Fruit fly (Drosophila melanogaster) whole organism, embryonic: ENCODE data around the gene Hpd.
A peak's percentile ranks its signal among the peaks of the same experiment; 100 is the strongest.

ENCODE experiments used
- CG10654 ChIP-seq: fragments of 200-800 bp; sonication (Bioruptor generic); optimal IDR thresholded peaks from 2 replicates; lab custom pipeline; 2016; ENCODE audit warnings: missing biosample characterization, missing genetic modification characterization
- CG11695 ChIP-seq: fragments of 200-800 bp; sonication (Bioruptor generic); IDR thresholded peaks from 3 replicates; pipeline ENCODE4 v1.3.6; 2022; ENCODE audit warnings: missing biosample characterization, missing genetic modification characterization
- CG12155 ChIP-seq: fragments of 200-800 bp; sonication (Bioruptor generic); optimal IDR thresholded peaks from 3 replicates; lab custom pipeline; 2016; ENCODE audit warnings: missing biosample characterization, missing genetic modification characterization
- CG14965 ChIP-seq: fragments of 200-800 bp; sonication (Bioruptor generic); optimal IDR thresholded peaks from 2 replicates; lab custom pipeline; 2016; ENCODE audit warnings: missing biosample characterization, missing genetic modification characterization, borderline replicate concordance
- CG17186 ChIP-seq: fragments of 200-800 bp; sonication (Bioruptor generic); optimal IDR thresholded peaks from 3 replicates; lab custom pipeline; 2017; ENCODE audit warnings: missing biosample characterization, missing genetic modification reagents, missing genetic modification characterization
- CG1832 ChIP-seq: fragments of 200-800 bp; sonication (Bioruptor generic); optimal IDR thresholded peaks from 2 replicates; lab custom pipeline; 2017; ENCODE audit warnings: missing biosample characterization, mild to moderate bottlenecking, missing genetic modification characterization, inconsistent platforms
- CG2199 ChIP-seq: fragments of 200-800 bp; sonication (Bioruptor generic); IDR thresholded peaks from 3 replicates; pipeline ENCODE4 v1.3.6; 2022; ENCODE audit warnings: missing biosample characterization, missing genetic modification characterization
- CG30020 ChIP-seq: fragments of 200-800 bp; optimal IDR thresholded peaks from 2 replicates; lab custom pipeline; 2019; ENCODE audit warnings: missing biosample characterization, mild to moderate bottlenecking, missing genetic modification characterization, moderate library complexity
- CG3065 ChIP-seq: fragments of 200-800 bp; sonication (Bioruptor generic); optimal IDR thresholded peaks from 2 replicates; lab custom pipeline; 2016; ENCODE audit warnings: missing biosample characterization, missing genetic modification characterization
- CG33213 ChIP-seq: fragments of 200-800 bp; sonication (Bioruptor generic); optimal IDR thresholded peaks from 3 replicates; lab custom pipeline; 2016; ENCODE audit warnings: missing biosample characterization, missing genetic modification characterization
- CG33557 ChIP-seq: fragments of 200-800 bp; sonication (Bioruptor generic); optimal IDR thresholded peaks from 2 replicates; lab custom pipeline; 2019; ENCODE audit warnings: missing biosample characterization, mild to moderate bottlenecking, missing genetic modification characterization, moderate library complexity
- CG34376 ChIP-seq: fragments of 200-800 bp; sonication (Bioruptor generic); optimal IDR thresholded peaks from 2 replicates; lab custom pipeline; 2018; ENCODE audit warnings: missing biosample characterization, mild to moderate bottlenecking, missing genetic modification characterization
- CG34422 ChIP-seq: fragments of 200-800 bp; sonication (Bioruptor generic); IDR thresholded peaks from 3 replicates; pipeline ENCODE4 v1.3.6; 2022; ENCODE audit warnings: missing biosample characterization, missing genetic modification characterization
- CG3995 ChIP-seq: fragments of 200-800 bp; sonication (Bioruptor generic); optimal IDR thresholded peaks from 3 replicates; lab custom pipeline; 2016; ENCODE audit warnings: missing biosample characterization, missing genetic modification characterization
- CG42726 ChIP-seq: fragments of 200-800 bp; sonication (Bioruptor generic); IDR thresholded peaks from 2 replicates; pipeline ENCODE4 v1.3.6; 2022; ENCODE audit warnings: missing biosample characterization, missing genetic modification characterization; ENCODE audit not compliant: partially characterized antibody
- CG4404 ChIP-seq: fragments of 200-800 bp; sonication (Bioruptor generic); IDR thresholded peaks from 2 replicates; pipeline ENCODE4 v1.3.6; 2022; ENCODE audit warnings: missing biosample characterization, missing genetic modification characterization
- CG6689 ChIP-seq: fragments of 200-800 bp; sonication (Bioruptor generic); IDR thresholded peaks from 2 replicates; pipeline ENCODE4 v1.3.6; 2022; ENCODE audit warnings: missing biosample characterization, missing genetic modification characterization
- CoRest ChIP-seq: fragments of 200-800 bp; sonication (Bioruptor generic); optimal IDR thresholded peaks from 3 replicates; lab custom pipeline; 2018; ENCODE audit warnings: missing biosample characterization, mild to moderate bottlenecking, missing genetic modification characterization, moderate library complexity
- Deaf1 ChIP-seq: fragments of 200-800 bp; optimal IDR thresholded peaks from 3 replicates; lab custom pipeline; 2019; ENCODE audit warnings: missing biosample characterization, mild to moderate bottlenecking, missing genetic modification characterization, moderate library complexity
- Elba2 ChIP-seq: fragments of 200-800 bp; sonication (Bioruptor generic); optimal IDR thresholded peaks from 3 replicates; lab custom pipeline; 2016; ENCODE audit warnings: missing biosample characterization, missing genetic modification characterization
- H15 ChIP-seq: fragments of 200-800 bp; sonication (Bioruptor generic); IDR thresholded peaks from 3 replicates; pipeline ENCODE4 v1.3.6; 2022; ENCODE audit warnings: missing biosample characterization, missing genetic modification characterization
- HmgD ChIP-seq: fragments of 200-800 bp; sonication (Bioruptor generic); optimal IDR thresholded peaks from 3 replicates; lab custom pipeline; 2016; ENCODE audit warnings: missing biosample characterization, missing genetic modification characterization
- MESR4 ChIP-seq: fragments of 200-800 bp; sonication (Bioruptor generic); optimal IDR thresholded peaks from 2 replicates; lab custom pipeline; 2018; ENCODE audit warnings: missing biosample characterization, mild to moderate bottlenecking, missing genetic modification characterization, moderate library complexity
- NC2β ChIP-seq: fragments of 200-800 bp; sonication (Bioruptor generic); optimal IDR thresholded peaks from 2 replicates; lab custom pipeline; 2016; ENCODE audit warnings: missing biosample characterization, missing genetic modification characterization
- Oli ChIP-seq: fragments of 200-800 bp; sonication (Bioruptor generic); optimal IDR thresholded peaks from 2 replicates; lab custom pipeline; 2018; ENCODE audit warnings: missing biosample characterization, mild to moderate bottlenecking, missing genetic modification characterization, moderate library complexity
- Ravus ChIP-seq: fragments of 200-800 bp; sonication (Bioruptor generic); IDR thresholded peaks from 2 replicates; pipeline ENCODE4 v1.3.6; 2022; ENCODE audit warnings: missing biosample characterization, missing genetic modification characterization
- Rfx ChIP-seq: fragments of 200-800 bp; sonication (Bioruptor generic); IDR thresholded peaks from 2 replicates; pipeline ENCODE4 v1.3.6; 2022; ENCODE audit warnings: missing biosample characterization, missing genetic modification characterization
- Spps ChIP-seq: fragments of 200-800 bp; sonication (Bioruptor generic); optimal IDR thresholded peaks from 2 replicates; lab custom pipeline; 2018; ENCODE audit warnings: missing biosample characterization, mild to moderate bottlenecking, missing genetic modification characterization
- Stat92E ChIP-seq, 3 experiments: fragments of >200 bp in 2 of 3; fragments of 200-800 bp in 1 of 3; sonication (Bioruptor generic) in 1 of 3; optimal IDR thresholded peaks; 2 replicates each; lab custom pipeline; 2017 to 2019; ENCODE audit warnings: missing biosample characterization in 3 of 3, missing genetic modification characterization in 3 of 3, mild to moderate bottlenecking in 1 of 3, moderate library complexity in 1 of 3
- bcd ChIP-seq: fragments of 200-800 bp; sonication (Bioruptor generic); optimal IDR thresholded peaks from 2 replicates; lab custom pipeline; 2017; ENCODE audit warnings: missing biosample characterization, mild to moderate bottlenecking, missing genetic modification characterization
- bigmax ChIP-seq: fragments of 200-800 bp; sonication (Bioruptor generic); optimal IDR thresholded peaks from 2 replicates; lab custom pipeline; 2018; ENCODE audit warnings: missing biosample characterization, mild to moderate bottlenecking, missing genetic modification characterization
- btn ChIP-seq: fragments of 200-800 bp; sonication (Bioruptor generic); optimal IDR thresholded peaks from 2 replicates; lab custom pipeline; 2016; ENCODE audit warnings: missing biosample characterization, missing genetic modification characterization
- dan ChIP-seq: fragments of 200-800 bp; sonication (Bioruptor generic); IDR thresholded peaks from 2 replicates; pipeline ENCODE4 v1.3.6; 2022; ENCODE audit warnings: missing biosample characterization, missing genetic modification characterization
- dm ChIP-seq: fragments of 200-800 bp; sonication (Bioruptor generic); optimal IDR thresholded peaks from 3 replicates; lab custom pipeline; 2016; ENCODE audit warnings: missing biosample characterization, missing genetic modification characterization
- fd102C ChIP-seq: fragments of 200-800 bp; sonication (Bioruptor generic); optimal IDR thresholded peaks from 2 replicates; lab custom pipeline; 2018; ENCODE audit warnings: missing biosample characterization, mild to moderate bottlenecking, missing genetic modification characterization, moderate library complexity
- ftz-f1 ChIP-seq: fragments of 200-800 bp; sonication (Bioruptor generic); optimal IDR thresholded peaks from 2 replicates; lab custom pipeline; 2016; ENCODE audit warnings: missing biosample characterization, missing genetic modification characterization
- gsb ChIP-seq: fragments of 200-800 bp; sonication (Bioruptor generic); IDR thresholded peaks from 2 replicates; pipeline ENCODE4 v1.3.6; 2022; ENCODE audit warnings: missing biosample characterization, missing genetic modification characterization
- gt ChIP-seq: fragments of 200-800 bp; sonication (Bioruptor generic); IDR thresholded peaks from 2 replicates; pipeline ENCODE4 v1.3.6; 2022; ENCODE audit warnings: missing biosample characterization, missing genetic modification characterization
- hbn ChIP-seq: fragments of 200-800 bp; sonication (Bioruptor generic); IDR thresholded peaks from 2 replicates; pipeline ENCODE4 v1.3.6; 2022; ENCODE audit warnings: missing biosample characterization, missing genetic modification characterization; ENCODE audit not compliant: partially characterized antibody
- hkb ChIP-seq, 2 experiments: fragments of 200-800 bp in 1 of 2; fragments of >200 bp in 1 of 2; sonication (Bioruptor generic) in 1 of 2; IDR thresholded peaks in 1 of 2; optimal IDR thresholded peaks in 1 of 2; 2 replicates each; pipeline versions ENCODE4 v1.3.6 to Lab custom; 2017 to 2022; ENCODE audit warnings: missing biosample characterization in 1 of 2, missing genetic modification characterization in 1 of 2
- jumu ChIP-seq: fragments of 200-800 bp; sonication (Bioruptor generic); optimal IDR thresholded peaks from 3 replicates; lab custom pipeline; 2016; ENCODE audit warnings: missing biosample characterization, missing genetic modification characterization
- ken ChIP-seq: fragments of 200-800 bp; sonication (Bioruptor generic); IDR thresholded peaks from 3 replicates; pipeline ENCODE4 v1.3.6; 2022; ENCODE audit warnings: missing biosample characterization, missing genetic modification characterization
- lmd ChIP-seq: fragments of 200-800 bp; sonication (Bioruptor generic); IDR thresholded peaks from 2 replicates; pipeline ENCODE4 v1.3.6; 2022; ENCODE audit warnings: missing biosample characterization, missing genetic modification characterization
- mirr ChIP-seq: fragments of 200-800 bp; sonication (Bioruptor generic); optimal IDR thresholded peaks from 3 replicates; lab custom pipeline; 2018; ENCODE audit warnings: missing biosample characterization, mild to moderate bottlenecking, missing genetic modification characterization
- nerfin-2 ChIP-seq: fragments of 200-800 bp; sonication (Bioruptor generic); IDR thresholded peaks from 2 replicates; pipeline ENCODE4 v1.3.6; 2022; ENCODE audit warnings: missing biosample characterization, missing genetic modification characterization; ENCODE audit not compliant: partially characterized antibody
- oc ChIP-seq: fragments of 200-800 bp; sonication (Bioruptor generic); optimal IDR thresholded peaks from 2 replicates; lab custom pipeline; 2018; ENCODE audit warnings: missing biosample characterization, mild to moderate bottlenecking, missing genetic modification characterization, moderate library complexity
- onecut ChIP-seq: fragments of 200-800 bp; sonication (Bioruptor generic); IDR thresholded peaks from 2 replicates; pipeline ENCODE4 v1.3.6; 2022; ENCODE audit warnings: missing biosample characterization, missing genetic modification characterization
- slp2 ChIP-seq: fragments of 200-800 bp; sonication (Bioruptor generic); optimal IDR thresholded peaks from 2 replicates; lab custom pipeline; 2016; ENCODE audit warnings: missing biosample characterization, missing genetic modification characterization

Hpd gene

dm6 chr3L:20398243-20399222, 41.1 kb downstream of the Hpd start (continued):
- TF ChIP-seq CG11695 (GFP tag; lab: Robert Waterston, UW): peak; percentile 82
- peak; percentile 42 for TF ChIP-seq Spps (tag; lab: Kevin White, UChicago)
- TF ChIP-seq CG14965: peak; percentile 38
- TF ChIP-seq Elba2 (GFP tag; lab: Kevin White, UChicago): peak; percentile 5
- TF ChIP-seq ken (GFP tag; lab: Robert Waterston, UW): peak; percentile 59; the same call in 2 of the 3 replicates
- TF ChIP-seq gsb (GFP tag; lab: Robert Waterston, UW): peak; percentile 73
- TF ChIP-seq CG33557: peak; percentile 67
- peak; percentile 3 for TF ChIP-seq MESR4
- peak; percentile 80 for TF ChIP-seq Rfx (GFP tag; lab: Robert Waterston, UW)
- TF ChIP-seq dan: no peak
- no peak for TF ChIP-seq CG4404 (GFP tag; lab: Robert Waterston, UW)
- no peak for TF ChIP-seq nerfin-2 (GFP tag; lab: Robert Waterston, UW)
- TF ChIP-seq gt: no peak
- TF ChIP-seq CG3995 (GFP tag; lab: Kevin White, UChicago): peak; percentile 22
- TF ChIP-seq mirr: peak; percentile 80
- TF ChIP-seq ftz-f1 (GFP tag; lab: Kevin White, UChicago): peak; percentile 85
- TF ChIP-seq bigmax: no peak
- no peak for TF ChIP-seq HmgD (GFP tag; lab: Kevin White, UChicago)
- TF ChIP-seq CG33213 (GFP tag; lab: Kevin White, UChicago): peak; percentile 47
- TF ChIP-seq hkb (optimal IDR thresholded peaks at IDR 0.05; lab: Kevin White, UChicago): no peak
- TF ChIP-seq hkb (GFP tag; IDR thresholded peaks at IDR 0.05; lab: Robert Waterston, UW): peak; percentile 89
- TF ChIP-seq CG3065 (GFP tag; lab: Kevin White, UChicago): peak; percentile 33
- peak; percentile 84 for TF ChIP-seq CG6689 (GFP tag; lab: Robert Waterston, UW)
- TF ChIP-seq CG34422 (GFP tag; lab: Robert Waterston, UW): peak; percentile 70; the same call in 2 of the 3 replicates
- TF ChIP-seq fd102C (GFP tag; lab: Kevin White, UChicago): no peak
- TF ChIP-seq btn: peak; percentile 18
- TF ChIP-seq CoRest (tag; lab: Kevin White, UChicago): peak; percentile 93
- TF ChIP-seq bcd: peak; percentile 89
- peak; percentile 60 for TF ChIP-seq oc
- peak; percentile 92 for TF ChIP-seq Oli (tag; lab: Kevin White, UChicago)
- TF ChIP-seq jumu (GFP tag; lab: Kevin White, UChicago): peak; percentile 63
- TF ChIP-seq CG34376: peak; percentile 71
- TF ChIP-seq CG17186 (GFP tag; lab: Kevin White, UChicago): peak; percentile 26
- peak; percentile 71 for TF ChIP-seq CG10654 (GFP tag; lab: Kevin White, UChicago)
- peak; percentile 74 for TF ChIP-seq CG12155
- no peak; the same call in 2 of the 3 replicates for TF ChIP-seq CG2199 (GFP tag; lab: Robert Waterston, UW)
- TF ChIP-seq hbn (GFP tag; lab: Robert Waterston, UW): no peak
- peak; percentile 44 for TF ChIP-seq Ravus
- TF ChIP-seq lmd (GFP tag; lab: Robert Waterston, UW): peak; percentile 85
- peak; percentile 77 for TF ChIP-seq H15 (GFP tag; lab: Robert Waterston, UW)
- TF ChIP-seq NC2β (GFP tag; lab: Kevin White, UChicago): peak; percentile 50
- peak; percentile 57 for TF ChIP-seq slp2 (GFP tag; lab: Kevin White, UChicago)
- peak; percentile 38 for TF ChIP-seq CG1832 (GFP tag; lab: Kevin White, UChicago)
- TF ChIP-seq CG42726 (GFP tag; lab: Robert Waterston, UW): no peak
- peak in 1 of 3 experiments; percentile 46 for TF ChIP-seq Stat92E (GFP tag; optimal IDR thresholded peaks at IDR 0.05; lab: Kevin White, UChicago)
- peak; percentile 68 for TF ChIP-seq onecut (GFP tag; lab: Robert Waterston, UW)
- TF ChIP-seq CG30020: peak; percentile 66
- peak; percentile 47 for TF ChIP-seq dm (GFP tag; lab: Kevin White, UChicago)
- TF ChIP-seq Deaf1 (tag; lab: Kevin White, UChicago): peak; percentile 60
